Worm (Caenorhabditis elegans): ENCODE results near the gene Y66H1A.5.

The Y66H1A.5 gene

ce11 chrIV:379605-380004 lies 49.3 kb downstream of the Y66H1A.5 start:
- TF ChIP-seq unc-62 (GFP tag; optimal IDR thresholded peaks at IDR 0.05): no peak

- no peak for TF ChIP-seq unc-62 (GFP tag; optimal IDR thresholded peaks at IDR 0.05)
These were observed 50.1 kb downstream of the Y66H1A.5 start for ce11 chrIV:378838-379237.

DNA sequence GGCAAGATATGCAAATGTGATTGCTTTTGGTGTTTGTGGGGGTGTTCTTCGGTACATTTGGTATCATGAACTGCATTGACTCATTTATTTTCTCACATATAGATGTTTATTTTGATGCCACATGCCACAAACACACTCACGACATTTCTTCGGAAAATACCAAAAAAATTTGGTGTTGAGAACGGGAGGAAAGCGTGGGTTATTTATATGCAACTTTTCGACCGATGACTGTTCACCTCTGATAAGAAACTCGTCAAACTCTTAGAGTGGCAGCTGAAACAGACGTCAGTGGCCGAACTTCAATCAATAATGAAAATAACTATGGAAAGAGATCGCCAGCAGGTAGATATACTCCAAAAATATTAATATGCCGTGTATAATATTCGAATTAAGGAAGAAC lies 50.6 kb downstream of the Y66H1A.5 start:
- no peak for TF ChIP-seq unc-62 (GFP tag; optimal IDR thresholded peaks at IDR 0.05)

Measured in whole organism, dauer.